Worm (Caenorhabditis elegans) whole organism, late embryonic: ENCODE data around the gene rund-1.

Experiments
- ceh-30 ChIP-seq: fragments of 150-350 bp; optimal IDR thresholded peaks from 2 replicates; lab custom pipeline; 2014; ENCODE audit warnings: missing biosample characterization, missing genetic modification characterization
- ceh-48 ChIP-seq: sonication (generic microtip); optimal IDR thresholded peaks from 2 replicates; lab custom pipeline; 2016; ENCODE audit warnings: missing genetic modification characterization, inconsistent platforms, missing compliant biosample characterization
- ceh-9 ChIP-seq: sonication (generic microtip); optimal IDR thresholded peaks from 2 replicates; lab custom pipeline; 2016; ENCODE audit warnings: mild to moderate bottlenecking, missing genetic modification characterization, inconsistent platforms, missing compliant biosample characterization
- fkh-10 ChIP-seq: fragments of 150-350 bp; optimal IDR thresholded peaks from 2 replicates; lab custom pipeline; 2014; ENCODE audit warnings: missing biosample characterization, missing genetic modification reagents, missing genetic modification characterization
- hlh-30 ChIP-seq: sonication (generic microtip); optimal IDR thresholded peaks from 2 replicates; lab custom pipeline; 2017; ENCODE audit warnings: antibody characterized with exemption, missing genetic modification characterization, missing compliant biosample characterization; ENCODE audit not compliant: insufficient read depth
- mec-3 ChIP-seq: sonication (generic microtip); optimal IDR thresholded peaks from 2 replicates; lab custom pipeline; 2016; ENCODE audit warnings: borderline replicate concordance, missing genetic modification characterization, missing compliant biosample characterization
- pqm-1 ChIP-seq: sonication (generic microtip); optimal IDR thresholded peaks from 2 replicates; lab custom pipeline; 2016; ENCODE audit warnings: missing genetic modification characterization, missing compliant biosample characterization
- tbx-2 ChIP-seq: sonication (generic microtip); optimal IDR thresholded peaks from 2 replicates; lab custom pipeline; 2016; ENCODE audit warnings: missing genetic modification characterization, missing compliant biosample characterization

ce11 chrX:609553-609952, 52.0 kb downstream of the rund-1 start:
- TF ChIP-seq fkh-10 (no peak), ceh-30 (no peak), pqm-1 (tag; lab: Kevin White, UChicago) (no peak), hlh-30 (no peak), ceh-48 (tag; lab: Kevin White, UChicago) (no peak), tbx-2 (no peak), mec-3 (tag; lab: Kevin White, UChicago) (no peak), ceh-9 (tag; lab: Kevin White, UChicago) (no peak)
